Worm (Caenorhabditis elegans) whole organism, L1 larva: ENCODE results near the gene F48C5.2.

Source experiments
- C04F5.9 ChIP-seq: sonication (generic microtip); optimal IDR thresholded peaks from 2 replicates; lab custom pipeline; 2016; ENCODE audit warnings: missing genetic modification characterization, missing compliant biosample characterization
- Y116A8C.19 ChIP-seq: sonication (generic microtip); optimal IDR thresholded peaks from 2 replicates; lab custom pipeline; 2016; ENCODE audit warnings: missing compliant biosample characterization, missing genetic modification characterization, borderline replicate concordance
- aha-1 ChIP-seq: fragments of 150-350 bp; optimal IDR thresholded peaks from 2 replicates; lab custom pipeline; 2014; ENCODE audit warnings: missing biosample characterization, missing genetic modification characterization
- blmp-1 ChIP-seq: fragments of 150-350 bp; optimal IDR thresholded peaks from 2 replicates; lab custom pipeline; 2014; ENCODE audit warnings: missing biosample characterization, missing genetic modification characterization
- efl-1 ChIP-seq, 4 experiments: fragments of 150-350 bp; optimal IDR thresholded peaks in 3 of 4; peaks in 1 of 4; 1 replicate in 1 of 4; 2 replicates in 3 of 4; lab custom pipeline; 2014; ENCODE audit warnings: missing biosample characterization in 2 of 4, missing genetic modification characterization in 2 of 4, missing genetic modification reagents in 2 of 4
- efl-3 ChIP-seq: fragments of 200-800 bp; sonication (Bioruptor generic); optimal IDR thresholded peaks from 2 replicates; lab custom pipeline; 2018; ENCODE audit warnings: mild to moderate bottlenecking, missing genetic modification characterization, missing compliant biosample characterization
- elt-3 ChIP-seq, 6 experiments: fragments of 150-350 bp in 1 of 6; sonication (generic microtip); optimal IDR thresholded peaks; 2 replicates each; lab custom pipeline; 2017 to 2018; ENCODE audit warnings: missing biosample characterization in 6 of 6, missing genetic modification characterization in 6 of 6, inconsistent platforms in 1 of 6
- ets-5 ChIP-seq: fragments of 200-800 bp; sonication (Bioruptor generic); IDR thresholded peaks from 2 replicates; pipeline ENCODE4 v1.3.6; 2022; ENCODE audit warnings: missing genetic modification characterization, missing compliant biosample characterization
- grh-1 ChIP-seq: fragments of 200-800 bp; sonication (Bioruptor generic); IDR thresholded peaks from 2 replicates; pipeline ENCODE4 v1.3.6; 2022; ENCODE audit warnings: missing genetic modification reagents, missing genetic modification characterization, missing compliant biosample characterization
- hlh-17 ChIP-seq: fragments of 200-800 bp; sonication (Bioruptor generic); optimal IDR thresholded peaks from 2 replicates; lab custom pipeline; 2018; ENCODE audit warnings: missing genetic modification characterization, mild to moderate bottlenecking, missing compliant biosample characterization, moderate library complexity, borderline replicate concordance
- irx-1 ChIP-seq: sonication (generic microtip); optimal IDR thresholded peaks from 2 replicates; lab custom pipeline; 2016; ENCODE audit warnings: missing genetic modification characterization, missing compliant biosample characterization
- lin-14 ChIP-seq: fragments of 200-800 bp; sonication (Bioruptor generic); optimal IDR thresholded peaks from 2 replicates; lab custom pipeline; 2018; ENCODE audit warnings: mild to moderate bottlenecking, missing genetic modification characterization, moderate library complexity, missing compliant biosample characterization
- lin-35 ChIP-seq, 2 experiments: fragments of 150-350 bp; optimal IDR thresholded peaks; 2 replicates each; lab custom pipeline; 2014; ENCODE audit warnings: missing biosample characterization in 2 of 2, missing genetic modification characterization in 2 of 2, missing genetic modification reagents in 2 of 2
- mab-9 ChIP-seq: fragments of 200-800 bp; sonication (Bioruptor generic); IDR thresholded peaks from 2 replicates; pipeline ENCODE4 v1.3.6; 2022; ENCODE audit warnings: missing genetic modification reagents, missing genetic modification characterization, missing compliant biosample characterization
- mdl-1 ChIP-seq, 2 experiments: fragments of 150-350 bp; optimal IDR thresholded peaks; 2 replicates each; lab custom pipeline; 2014 to 2017; ENCODE audit warnings: missing biosample characterization in 2 of 2, missing genetic modification characterization in 2 of 2, inconsistent platforms in 1 of 2
- mef-2 ChIP-seq: fragments of 150-350 bp; optimal IDR thresholded peaks from 2 replicates; lab custom pipeline; 2014; ENCODE audit warnings: missing biosample characterization, missing genetic modification characterization
- mep-1 ChIP-seq: fragments of 150-350 bp; optimal IDR thresholded peaks from 2 replicates; lab custom pipeline; 2014; ENCODE audit warnings: missing biosample characterization, missing genetic modification characterization
- nhr-19 ChIP-seq: fragments of 200-800 bp; sonication (Bioruptor generic); conservative IDR thresholded peaks from 2 replicates; pipeline ENCODE4 v1.3.6; 2022; ENCODE audit warnings: missing genetic modification characterization, missing compliant biosample characterization
- nhr-237 ChIP-seq: fragments of 150-350 bp; optimal IDR thresholded peaks from 2 replicates; lab custom pipeline; 2014; ENCODE audit warnings: missing biosample characterization, missing genetic modification characterization
- nhr-85 ChIP-seq: sonication (generic microtip); peaks from one replicate; lab custom pipeline; 2016; ENCODE audit warnings: missing genetic modification characterization, inconsistent platforms, missing compliant biosample characterization
- pqm-1 ChIP-seq: sonication (generic microtip); optimal IDR thresholded peaks from 3 replicates; lab custom pipeline; 2017; ENCODE audit warnings: missing biosample characterization, missing genetic modification characterization
- rnt-1 ChIP-seq: sonication (generic microtip); optimal IDR thresholded peaks from 2 replicates; lab custom pipeline; 2016; ENCODE audit warnings: mild to moderate bottlenecking, missing genetic modification characterization, moderate library complexity, missing compliant biosample characterization
- skn-1 ChIP-seq: fragments of 150-350 bp; optimal IDR thresholded peaks from 2 replicates; lab custom pipeline; 2014; ENCODE audit warnings: missing biosample characterization, missing genetic modification characterization
- snpc-4 ChIP-seq: fragments of 150-350 bp; optimal IDR thresholded peaks from 2 replicates; lab custom pipeline; 2014; ENCODE audit warnings: missing biosample characterization, missing genetic modification characterization
- sptf-1 ChIP-seq: fragments of 150-350 bp; optimal IDR thresholded peaks from 2 replicates; lab custom pipeline; 2014; ENCODE audit warnings: missing biosample characterization, missing genetic modification characterization
- swsn-7 ChIP-seq: sonication (generic microtip); optimal IDR thresholded peaks from 2 replicates; lab custom pipeline; 2016; ENCODE audit warnings: missing genetic modification characterization, missing compliant biosample characterization
- tbx-2 ChIP-seq: sonication (generic microtip); optimal IDR thresholded peaks from 2 replicates; lab custom pipeline; 2016; ENCODE audit warnings: missing genetic modification characterization, missing compliant biosample characterization
- unc-130 ChIP-seq: fragments of 150-350 bp; optimal IDR thresholded peaks from 2 replicates; lab custom pipeline; 2017; ENCODE audit warnings: missing biosample characterization, missing genetic modification characterization, inconsistent platforms
- unc-62 ChIP-seq: fragments of 150-350 bp; optimal IDR thresholded peaks from 2 replicates; lab custom pipeline; 2014; ENCODE audit warnings: missing biosample characterization, missing genetic modification reagents, missing genetic modification characterization
- unc-86 ChIP-seq: sonication (generic microtip); optimal IDR thresholded peaks from 2 replicates; lab custom pipeline; 2016; ENCODE audit warnings: missing genetic modification characterization, missing compliant biosample characterization
- unc-98 ChIP-seq: fragments of 200-800 bp; sonication (Bioruptor generic); IDR thresholded peaks from 2 replicates; pipeline ENCODE4 v1.3.6; 2022; ENCODE audit warnings: missing genetic modification characterization, missing compliant biosample characterization
- xbp-1 ChIP-seq: sonication (generic microtip); optimal IDR thresholded peaks from 2 replicates; lab custom pipeline; 2016; ENCODE audit warnings: missing genetic modification characterization, missing compliant biosample characterization

F48C5.2 gene

ce11 chrX:11480990-11481824 is 27.1 kb upstream of the F48C5.2 start (continued):
- peak; percentile 14 for TF ChIP-seq unc-130 (tag; lab: Kevin White, UChicago)
- no peak for TF ChIP-seq aha-1 (tag; lab: Kevin White, UChicago)
- no peak for TF ChIP-seq nhr-237
- TF ChIP-seq nhr-19 (GFP tag; lab: Robert Waterston, UW) = 0 out of 2 replicates have a peak, but pooled peaks have one; percentile 27
- no peak for TF ChIP-seq sptf-1 (tag; lab: Kevin White, UChicago)
- no peak for TF ChIP-seq C04F5.9
- TF ChIP-seq snpc-4 (tag; lab: Kevin White, UChicago) = no peak

ce11 chrX:11480032-11480431 is 25.9 kb upstream of the F48C5.2 start:
- TF ChIP-seq mab-9 (GFP tag; lab: Robert Waterston, UW) = no peak

- TF ChIP-seq blmp-1 (tag; lab: Kevin White, UChicago) (peak; percentile 44), elt-3 (tag; optimal IDR thresholded peaks at IDR 0.05; lab: Kevin White, UChicago) (peak in 1 of 6 experiments; percentile 73), hlh-17 (GFP tag; lab: Kevin White, UChicago) (no peak), lin-14 (GFP tag; lab: Kevin White, UChicago) (peak; percentile 90), swsn-7 (tag; lab: Kevin White, UChicago) (no peak), nhr-85 (tag; lab: Kevin White, UChicago) (peak; percentile 55), mef-2 (tag; lab: Kevin White, UChicago) (no peak), efl-1 (optimal IDR thresholded peaks at IDR 0.05; lab: Kevin White, UChicago) (no peak), efl-1 (GFP tag; optimal IDR thresholded peaks at IDR 0.05 in 1 of 2; lab: Kevin White, UChicago) (no peak), mep-1 (tag; lab: Kevin White, UChicago) (peak; percentile 9), lin-35 (GFP tag; optimal IDR thresholded peaks at IDR 0.05; lab: Kevin White, UChicago) (peak in 1 of 2 experiments; percentile 9), rnt-1 (no peak), skn-1 (peak; percentile 38)
- TF ChIP-seq, all 84 proteins: peak for 7
Observed at ce11 chrX:11479321-11479863, 25.3 kb upstream of the F48C5.2 start.

- TF ChIP-seq mep-1 (tag; lab: Kevin White, UChicago) (peak; percentile 2), lin-14 (GFP tag; lab: Kevin White, UChicago) (peak; percentile 48), irx-1 (tag; lab: Kevin White, UChicago) (no peak), ets-5 (GFP tag; lab: Robert Waterston, UW) (no peak), mdl-1 (tag; optimal IDR thresholded peaks at IDR 0.05; lab: Kevin White, UChicago) (peak in 1 of 2 experiments; percentile 6)
Observed at ce11 chrX:11478758-11479157, 24.6 kb upstream of the F48C5.2 start.

ce11 chrX:11477748-11478147 is 23.6 kb upstream of the F48C5.2 start:
- TF ChIP-seq lin-14 (GFP tag; lab: Kevin White, UChicago) (peak; percentile 82), unc-86 (tag; lab: Kevin White, UChicago) (no peak), Y116A8C.19 (no peak), grh-1 (GFP tag; lab: Robert Waterston, UW) (0 out of 2 replicates have a peak, but pooled peaks have one; percentile 7), tbx-2 (tag; lab: Kevin White, UChicago) (no peak)

- TF ChIP-seq xbp-1 (no peak), nhr-237 (no peak), efl-3 (GFP tag; lab: Kevin White, UChicago) (no peak), lin-14 (GFP tag; lab: Kevin White, UChicago) (peak; percentile 88), pqm-1 (no peak), unc-98 (GFP tag; lab: Robert Waterston, UW) (no peak), unc-62 (GFP tag; lab: Kevin White, UChicago) (no peak), Y116A8C.19 (no peak)
Observed at ce11 chrX:11475780-11476179, 21.6 kb upstream of the F48C5.2 start.
